Fruit fly (Drosophila melanogaster) whole organism, embryonic: ENCODE data around the gene tj.

Experiments used
- ATbp ChIP-seq: fragments of 200-800 bp; sonication (Bioruptor generic); optimal IDR thresholded peaks from 2 replicates; lab custom pipeline; 2017; ENCODE audit warnings: missing biosample characterization, mild to moderate bottlenecking, missing genetic modification characterization, missing genetic modification reagents
- CG1024 ChIP-seq: fragments of 200-800 bp; sonication (Bioruptor generic); IDR thresholded peaks from 2 replicates; pipeline ENCODE4 v1.3.6; 2022; ENCODE audit warnings: missing biosample characterization, missing genetic modification characterization
- CG11398 ChIP-seq: fragments of 200-800 bp; sonication (Bioruptor generic); optimal IDR thresholded peaks from 2 replicates; lab custom pipeline; 2016; ENCODE audit warnings: missing biosample characterization, missing genetic modification characterization
- CG11723 ChIP-seq: fragments of 200-800 bp; sonication (Bioruptor generic); optimal IDR thresholded peaks from 2 replicates; lab custom pipeline; 2017; ENCODE audit warnings: missing biosample characterization, mild to moderate bottlenecking, missing genetic modification characterization
- CG15269 ChIP-seq: fragments of 200-800 bp; sonication (Bioruptor generic); optimal IDR thresholded peaks from 2 replicates; lab custom pipeline; 2018; ENCODE audit warnings: missing biosample characterization, mild to moderate bottlenecking, missing genetic modification characterization, moderate library complexity
- CG2116 ChIP-seq: fragments of 200-800 bp; sonication (Bioruptor generic); optimal IDR thresholded peaks from 3 replicates; lab custom pipeline; 2018; ENCODE audit warnings: missing biosample characterization, mild to moderate bottlenecking, missing genetic modification characterization
- CG32772 ChIP-seq: fragments of 200-800 bp; sonication (Bioruptor generic); IDR thresholded peaks from 2 replicates; pipeline ENCODE4 v1.3.6; 2022; ENCODE audit warnings: missing biosample characterization, missing genetic modification characterization
- CG4360 ChIP-seq: fragments of 200-800 bp; sonication (Bioruptor generic); IDR thresholded peaks from 2 replicates; pipeline ENCODE4 v1.3.6; 2022; ENCODE audit warnings: missing biosample characterization, missing genetic modification characterization
- CG4404 ChIP-seq: fragments of 200-800 bp; sonication (Bioruptor generic); IDR thresholded peaks from 2 replicates; pipeline ENCODE4 v1.3.6; 2022; ENCODE audit warnings: missing biosample characterization, missing genetic modification characterization
- CG4854 ChIP-seq: fragments of 200-800 bp; sonication (Bioruptor generic); optimal IDR thresholded peaks from 2 replicates; lab custom pipeline; 2016; ENCODE audit warnings: missing biosample characterization, missing genetic modification characterization, inconsistent platforms
- CG5245 ChIP-seq: fragments of 200-800 bp; sonication (Bioruptor generic); optimal IDR thresholded peaks from 3 replicates; lab custom pipeline; 2016; ENCODE audit warnings: missing biosample characterization, missing genetic modification characterization
- CG6175 ChIP-seq: fragments of 200-800 bp; sonication (Bioruptor generic); IDR thresholded peaks from 3 replicates; pipeline ENCODE4 v1.3.6; 2022; ENCODE audit warnings: missing biosample characterization, missing genetic modification characterization
- CG6272 ChIP-seq: fragments of 200-800 bp; sonication (Bioruptor generic); IDR thresholded peaks from 2 replicates; pipeline ENCODE4 v1.3.6; 2022; ENCODE audit warnings: missing biosample characterization, missing genetic modification characterization
- CG6683 ChIP-seq: fragments of 200-800 bp; sonication (Bioruptor generic); optimal IDR thresholded peaks from 2 replicates; lab custom pipeline; 2017; ENCODE audit warnings: missing biosample characterization, mild to moderate bottlenecking, missing genetic modification characterization, missing genetic modification reagents
- CG7271 ChIP-seq: fragments of 200-800 bp; sonication (Bioruptor generic); optimal IDR thresholded peaks from 2 replicates; lab custom pipeline; 2018; ENCODE audit warnings: missing biosample characterization, mild to moderate bottlenecking, missing genetic modification characterization, moderate library complexity
- CG7839 ChIP-seq: fragments of 200-800 bp; sonication (Bioruptor generic); optimal IDR thresholded peaks from 3 replicates; lab custom pipeline; 2018; ENCODE audit warnings: missing biosample characterization, mild to moderate bottlenecking, missing genetic modification characterization, moderate library complexity
- CG8290 ChIP-seq, 3 experiments: fragments of 200-800 bp; sonication (Bioruptor generic); optimal IDR thresholded peaks; 2 replicates each; lab custom pipeline; 2016 to 2019; ENCODE audit warnings: missing biosample characterization in 3 of 3, missing genetic modification characterization in 3 of 3, mild to moderate bottlenecking in 2 of 3, moderate library complexity in 1 of 3
- CG9609 ChIP-seq: fragments of 200-800 bp; sonication (Bioruptor generic); optimal IDR thresholded peaks from 3 replicates; lab custom pipeline; 2016; ENCODE audit warnings: missing biosample characterization, missing genetic modification characterization
- D19A ChIP-seq: fragments of 200-800 bp; optimal IDR thresholded peaks from 3 replicates; lab custom pipeline; 2019; ENCODE audit warnings: missing biosample characterization, mild to moderate bottlenecking, missing genetic modification characterization, moderate library complexity
- Dip3 ChIP-seq: fragments of 200-800 bp; sonication (Bioruptor generic); optimal IDR thresholded peaks from 3 replicates; lab custom pipeline; 2016; ENCODE audit warnings: missing biosample characterization, missing genetic modification characterization
- Dref ChIP-seq: fragments of 200-800 bp; sonication (Bioruptor generic); IDR thresholded peaks from 2 replicates; pipeline ENCODE4 v1.3.6; 2022; ENCODE audit warnings: missing biosample characterization, missing genetic modification characterization
- Fer1 ChIP-seq: fragments of 200-800 bp; sonication (Bioruptor generic); optimal IDR thresholded peaks from 2 replicates; lab custom pipeline; 2017; ENCODE audit warnings: missing biosample characterization, mild to moderate bottlenecking, missing genetic modification characterization
- H2.0 ChIP-seq: fragments of 200-800 bp; sonication (Bioruptor generic); IDR thresholded peaks from 2 replicates; pipeline ENCODE4 v1.3.6; 2022; ENCODE audit warnings: missing biosample characterization, missing genetic modification characterization
- Hr3 ChIP-seq: fragments of 200-800 bp; sonication (Bioruptor generic); optimal IDR thresholded peaks from 3 replicates; lab custom pipeline; 2016; ENCODE audit warnings: missing biosample characterization, missing genetic modification characterization
- Hr39 ChIP-seq: fragments of >200 bp; optimal IDR thresholded peaks from 2 replicates; lab custom pipeline; 2017
- Neu2 ChIP-seq: fragments of 200-800 bp; sonication (Bioruptor generic); optimal IDR thresholded peaks from 3 replicates; lab custom pipeline; 2016; ENCODE audit warnings: missing biosample characterization, missing genetic modification characterization, borderline replicate concordance
- Rfx ChIP-seq: fragments of 200-800 bp; sonication (Bioruptor generic); IDR thresholded peaks from 2 replicates; pipeline ENCODE4 v1.3.6; 2022; ENCODE audit warnings: missing biosample characterization, missing genetic modification characterization
- TFAM ChIP-seq: fragments of 200-800 bp; sonication (Bioruptor generic); optimal IDR thresholded peaks from 2 replicates; lab custom pipeline; 2017; ENCODE audit warnings: missing biosample characterization, missing genetic modification characterization, inconsistent platforms
- YL-1 ChIP-seq: fragments of 200-800 bp; sonication (Bioruptor generic); optimal IDR thresholded peaks from 3 replicates; lab custom pipeline; 2017; ENCODE audit warnings: missing biosample characterization, mild to moderate bottlenecking, missing genetic modification characterization
- amos ChIP-seq: fragments of 200-800 bp; sonication (Bioruptor generic); IDR thresholded peaks from 2 replicates; pipeline ENCODE4 v1.3.6; 2022; ENCODE audit warnings: missing biosample characterization, missing genetic modification characterization; ENCODE audit not compliant: partially characterized antibody
- ato ChIP-seq: fragments of 200-800 bp; sonication (Bioruptor generic); IDR thresholded peaks from 2 replicates; pipeline ENCODE4 v1.3.6; 2022; ENCODE audit warnings: missing biosample characterization, missing genetic modification characterization; ENCODE audit not compliant: partially characterized antibody
- bbx ChIP-seq: fragments of 200-800 bp; sonication (Bioruptor generic); IDR thresholded peaks from 2 replicates; pipeline ENCODE4 v1.3.6; 2022; ENCODE audit warnings: missing biosample characterization, missing genetic modification characterization; ENCODE audit not compliant: partially characterized antibody
- bigmax ChIP-seq: fragments of 200-800 bp; sonication (Bioruptor generic); optimal IDR thresholded peaks from 2 replicates; lab custom pipeline; 2018; ENCODE audit warnings: missing biosample characterization, mild to moderate bottlenecking, missing genetic modification characterization
- corto ChIP-seq: fragments of 200-800 bp; sonication (Bioruptor generic); optimal IDR thresholded peaks from 2 replicates; lab custom pipeline; 2016; ENCODE audit warnings: missing biosample characterization, mild to moderate bottlenecking, missing genetic modification characterization, moderate library complexity
- disco-r ChIP-seq: fragments of 200-800 bp; sonication (Bioruptor generic); optimal IDR thresholded peaks from 2 replicates; lab custom pipeline; 2016; ENCODE audit warnings: missing biosample characterization, missing genetic modification characterization
- fd102C ChIP-seq: fragments of 200-800 bp; sonication (Bioruptor generic); optimal IDR thresholded peaks from 2 replicates; lab custom pipeline; 2018; ENCODE audit warnings: missing biosample characterization, mild to moderate bottlenecking, missing genetic modification characterization, moderate library complexity
- ftz-f1 ChIP-seq: fragments of 200-800 bp; sonication (Bioruptor generic); optimal IDR thresholded peaks from 2 replicates; lab custom pipeline; 2016; ENCODE audit warnings: missing biosample characterization, missing genetic modification characterization
- gfzf ChIP-seq: fragments of 200-800 bp; sonication (Bioruptor generic); optimal IDR thresholded peaks from 2 replicates; lab custom pipeline; 2016; ENCODE audit warnings: missing biosample characterization, mild to moderate bottlenecking, missing genetic modification characterization, moderate library complexity
- grn ChIP-seq: fragments of 200-800 bp; sonication (Bioruptor generic); optimal IDR thresholded peaks from 3 replicates; lab custom pipeline; 2017; ENCODE audit warnings: missing biosample characterization, missing genetic modification characterization
- hkb ChIP-seq, 2 experiments: fragments of 200-800 bp in 1 of 2; fragments of >200 bp in 1 of 2; sonication (Bioruptor generic) in 1 of 2; IDR thresholded peaks in 1 of 2; optimal IDR thresholded peaks in 1 of 2; 2 replicates each; pipeline versions ENCODE4 v1.3.6 to Lab custom; 2017 to 2022; ENCODE audit warnings: missing biosample characterization in 1 of 2, missing genetic modification characterization in 1 of 2
- jing ChIP-seq: fragments of 200-800 bp; sonication (Bioruptor generic); optimal IDR thresholded peaks from 2 replicates; lab custom pipeline; 2018; ENCODE audit warnings: missing biosample characterization, mild to moderate bottlenecking, missing genetic modification characterization
- pb ChIP-seq: fragments of 200-800 bp; sonication (Bioruptor generic); optimal IDR thresholded peaks from 3 replicates; lab custom pipeline; 2016; ENCODE audit warnings: missing biosample characterization, missing genetic modification characterization
- repo ChIP-seq: fragments of 200-800 bp; sonication (Bioruptor generic); optimal IDR thresholded peaks from 2 replicates; lab custom pipeline; 2016; ENCODE audit warnings: missing biosample characterization, missing genetic modification characterization
- sd ChIP-seq: fragments of 200-800 bp; sonication (Bioruptor generic); optimal IDR thresholded peaks from 3 replicates; lab custom pipeline; 2018; ENCODE audit warnings: missing biosample characterization, mild to moderate bottlenecking, missing genetic modification characterization, moderate library complexity
- sens ChIP-seq: fragments of 200-800 bp; sonication (Bioruptor generic); peaks from one replicate; lab custom pipeline; 2016; ENCODE audit warnings: missing biosample characterization, missing genetic modification characterization
- so ChIP-seq: fragments of 200-800 bp; sonication (Bioruptor generic); IDR thresholded peaks from 3 replicates; pipeline ENCODE4 v1.3.6; 2022; ENCODE audit warnings: missing biosample characterization, missing genetic modification characterization
- vvl ChIP-seq: fragments of 200-800 bp; sonication (Bioruptor generic); IDR thresholded peaks from 2 replicates; pipeline ENCODE4 v1.3.6; 2022; ENCODE audit warnings: missing biosample characterization, missing genetic modification characterization
- wek ChIP-seq: fragments of 200-800 bp; sonication (Bioruptor generic); optimal IDR thresholded peaks from 3 replicates; lab custom pipeline; 2018; ENCODE audit warnings: missing biosample characterization, mild to moderate bottlenecking, missing genetic modification characterization, moderate library complexity
- zfh2 ChIP-seq: fragments of 200-800 bp; sonication (Bioruptor generic); optimal IDR thresholded peaks from 2 replicates; lab custom pipeline; 2016; ENCODE audit warnings: missing biosample characterization, missing genetic modification characterization

The tj gene

DNA sequence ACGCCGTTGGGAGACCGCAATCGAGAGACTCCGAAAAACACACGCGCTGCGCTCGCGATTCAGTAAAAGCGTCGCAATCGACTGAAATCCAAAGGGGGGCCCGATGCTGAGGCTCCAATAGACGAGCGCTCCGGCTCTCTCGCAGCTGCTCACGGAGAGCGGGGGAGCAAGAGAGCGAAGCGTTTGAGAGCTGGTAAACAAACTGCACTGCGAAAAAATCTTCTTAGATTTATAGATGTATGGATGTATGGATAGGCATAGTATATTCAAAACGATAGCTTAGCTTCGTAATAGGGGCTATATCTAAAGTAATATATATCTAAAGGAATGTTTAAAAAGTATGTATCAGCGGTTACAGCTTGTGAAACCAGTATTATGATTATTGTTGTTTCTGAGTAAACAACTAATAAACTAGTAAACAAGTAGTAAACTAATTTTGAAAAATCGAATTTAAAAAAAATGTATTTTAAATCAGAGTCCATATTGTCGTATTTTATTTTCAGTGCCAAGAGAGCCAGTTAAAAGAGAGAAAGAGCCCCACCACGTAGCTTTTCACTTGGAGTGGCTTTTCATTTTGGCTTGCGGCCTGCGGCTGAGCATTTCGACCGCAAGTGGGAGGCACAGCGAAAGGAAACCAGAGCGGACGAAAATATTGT is 40.5 kb upstream of the tj start, which contains the start of the genes Alp12 and CG13085 (continued):
- TF ChIP-seq Hr3 (GFP tag; lab: Kevin White, UChicago) (peak; percentile 98), gfzf (GFP tag; lab: Kevin White, UChicago) (peak; percentile 0), CG5245 (GFP tag; lab: Kevin White, UChicago) (peak; percentile 93), YL-1 (GFP tag; lab: Kevin White, UChicago) (peak; percentile 98), CG6175 (GFP tag; lab: Robert Waterston, UW) (peak; percentile 91), hkb (optimal IDR thresholded peaks at IDR 0.05; lab: Kevin White, UChicago) (no peak), hkb (GFP tag; IDR thresholded peaks at IDR 0.05; lab: Robert Waterston, UW) (peak; percentile 97), CG8290 (GFP tag; optimal IDR thresholded peaks at IDR 0.05; lab: Kevin White, UChicago) (peak; percentile 95), CG8290 (tag; optimal IDR thresholded peaks at IDR 0.05; lab: Kevin White, UChicago) (peak; percentile 86 to 88), sd (tag; lab: Kevin White, UChicago) (peak; percentile 93), zfh2 (peak; percentile 90), Rfx (peak; percentile 95), CG9609 (peak; percentile 88), Fer1 (GFP tag; lab: Kevin White, UChicago) (peak; percentile 99), fd102C (peak; percentile 23), bigmax (no peak), jing (GFP tag; lab: Kevin White, UChicago) (peak; percentile 94), amos (GFP tag; lab: Robert Waterston, UW) (no peak; the same call in 1 of the 2 replicates), Neu2 (GFP tag; lab: Kevin White, UChicago) (peak; percentile 42), CG15269 (tag; lab: Kevin White, UChicago) (peak; percentile 99), CG4360 (GFP tag; lab: Robert Waterston, UW) (peak; percentile 60), ato (no peak), CG6272 (GFP tag; lab: Robert Waterston, UW) (peak; percentile 93), pb (GFP tag; lab: Kevin White, UChicago) (peak; percentile 71), grn (GFP tag; lab: Kevin White, UChicago) (peak; percentile 78), so (GFP tag; lab: Robert Waterston, UW) (peak; percentile 98), CG6683 (GFP tag; lab: Kevin White, UChicago) (peak; percentile 98), vvl (peak; percentile 97), CG7839 (peak; percentile 98), CG7271 (tag; lab: Kevin White, UChicago) (peak; percentile 66), Dip3 (GFP tag; lab: Kevin White, UChicago) (peak; percentile 89), CG32772 (GFP tag; lab: Robert Waterston, UW) (peak; percentile 95), CG4854 (GFP tag; lab: Kevin White, UChicago) (peak; percentile 91), Hr39 (no peak), Dref (no peak), CG11723 (GFP tag; lab: Kevin White, UChicago) (peak; percentile 96), repo (GFP tag; lab: Kevin White, UChicago) (peak; percentile 85), sens (GFP tag; lab: Kevin White, UChicago) (peak; percentile 99), corto (GFP tag; lab: Kevin White, UChicago) (peak; percentile 87), CG11398 (peak; percentile 89), H2.0 (GFP tag; lab: Robert Waterston, UW) (peak; percentile 95), bbx (GFP tag; lab: Robert Waterston, UW) (no peak), ftz-f1 (GFP tag; lab: Kevin White, UChicago) (peak; percentile 67), CG1024 (peak; percentile 81), disco-r (peak; percentile 92), wek (GFP tag; lab: Kevin White, UChicago) (peak; percentile 86), CG2116 (GFP tag; lab: Kevin White, UChicago) (peak; percentile 88), ATbp (peak; percentile 97), D19A (tag; lab: Kevin White, UChicago) (peak; percentile 96), CG4404 (peak; percentile 88), TFAM (GFP tag; lab: Kevin White, UChicago) (peak; percentile 83)
